Fruit fly (Drosophila melanogaster): ENCODE results near the gene CG7702.

CG7702 gene

DNA sequence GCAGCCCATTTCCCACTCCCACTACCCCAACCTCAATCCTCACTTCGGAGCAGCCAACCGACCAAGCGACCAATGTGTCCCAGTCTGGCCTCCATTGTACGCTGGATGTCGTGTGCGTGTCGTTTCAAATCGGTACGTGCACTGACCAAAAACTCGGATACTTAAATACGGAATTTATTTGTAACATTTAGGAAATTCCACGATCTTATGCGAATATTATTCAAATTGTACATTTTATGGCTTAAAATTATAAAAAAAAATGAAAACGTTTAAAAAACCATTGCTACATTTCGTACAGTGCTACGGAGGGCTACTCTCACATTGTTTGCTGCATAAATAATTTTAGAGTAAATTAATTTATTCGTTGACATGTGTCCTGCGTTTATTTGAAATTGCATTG is 44.6 kb upstream of the CG7702 start (continued):
- peak; percentile 53 for TF ChIP-seq pdm3 (GFP tag; optimal IDR thresholded peaks at IDR 0.05)
- TF ChIP-seq CG8319 (GFP tag; optimal IDR thresholded peaks at IDR 0.05), result no peak
- TF ChIP-seq salr (GFP tag; optimal IDR thresholded peaks at IDR 0.05), result peak in 1 of 2 experiments; percentile 48
- no peak for TF ChIP-seq Hr38 (GFP tag; optimal IDR thresholded peaks at IDR 0.05)
- no peak for TF ChIP-seq fd85E (GFP tag; optimal IDR thresholded peaks at IDR 0.05)
- peak; percentile 81 for TF ChIP-seq CG15336 (GFP tag; IDR thresholded peaks at IDR 0.05)
- TF ChIP-seq CG11294 (GFP tag; IDR thresholded peaks at IDR 0.05), result peak; percentile 42; the same call in 1 of the 2 replicates
- TF ChIP-seq CG10631 (GFP tag; optimal IDR thresholded peaks at IDR 0.05), result peak; percentile 26
- no peak for TF ChIP-seq CG9139 (GFP tag; optimal IDR thresholded peaks at IDR 0.05)
- peak; percentile 75 for TF ChIP-seq CG6276 (GFP tag; optimal IDR thresholded peaks at IDR 0.05)
- no peak for TF ChIP-seq dac (GFP tag; optimal IDR thresholded peaks at IDR 0.05)
- no peak for TF ChIP-seq Ets96B (tag; optimal IDR thresholded peaks at IDR 0.05)
- no peak for TF ChIP-seq CG6808 (GFP tag; optimal IDR thresholded peaks at IDR 0.05)
- TF ChIP-seq Eip78C (GFP tag), result peak; percentile 79
- TF ChIP-seq CG8632 (GFP tag; optimal IDR thresholded peaks at IDR 0.05), result no peak
- no peak for TF ChIP-seq Hr39 (GFP tag; optimal IDR thresholded peaks at IDR 0.05)
- peak; percentile 69 for TF ChIP-seq CG6163 (GFP tag; IDR thresholded peaks at IDR 0.05)
- no peak for TF ChIP-seq Ets21C (GFP tag; optimal IDR thresholded peaks at IDR 0.05)
- peak; percentile 47 for TF ChIP-seq svp (GFP tag)
- no peak for TF ChIP-seq CG11902 (GFP tag; optimal IDR thresholded peaks at IDR 0.05)
- no peak for TF ChIP-seq Eip75B (GFP tag; optimal IDR thresholded peaks at IDR 0.05)
- no peak for TF ChIP-seq vri (GFP tag; optimal IDR thresholded peaks at IDR 0.05)
- TF ChIP-seq dsx (GFP tag; optimal IDR thresholded peaks at IDR 0.05; ENCODE audit: poor library complexity, severe bottlenecking), result no peak
- peak; percentile 32 for TF ChIP-seq acj6 (GFP tag; optimal IDR thresholded peaks at IDR 0.05)
- peak; percentile 10 for TF ChIP-seq CG11762 (GFP tag; optimal IDR thresholded peaks at IDR 0.05; ENCODE audit: insufficient read depth)
- no peak for TF ChIP-seq CG31627 (GFP tag; optimal IDR thresholded peaks at IDR 0.05)
- TF ChIP-seq fkh (GFP tag; optimal IDR thresholded peaks at IDR 0.05), result no peak

DNA sequence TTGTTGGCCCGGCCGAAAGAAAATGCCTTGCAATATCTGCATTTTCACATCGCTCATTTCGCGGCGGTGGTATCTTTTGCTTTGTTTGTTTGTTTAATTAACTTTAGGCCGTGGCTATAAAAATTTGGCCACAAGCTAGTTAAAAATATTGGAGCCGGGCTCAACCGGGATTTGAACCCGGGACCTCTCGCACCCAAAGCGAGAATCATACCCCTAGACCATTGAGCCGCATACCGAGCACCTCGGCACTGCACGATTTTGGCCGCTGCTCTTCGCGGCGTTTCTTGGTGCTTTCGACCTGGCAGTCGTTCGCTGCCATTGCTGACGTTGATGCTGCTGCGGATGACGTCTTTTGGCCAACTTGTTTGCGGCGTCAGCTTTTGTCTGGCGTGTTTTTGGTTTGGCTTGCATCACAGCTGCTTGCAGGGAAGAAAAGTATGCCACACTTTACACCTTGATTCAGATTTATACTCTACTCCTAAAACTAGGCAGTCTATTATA is 40.8 kb upstream of the CG7702 start:
- TF ChIP-seq dac (GFP tag; optimal IDR thresholded peaks at IDR 0.05), result no peak
- 0 out of 3 replicates have a peak, but pooled peaks have one; percentile 10 for TF ChIP-seq CG6163 (GFP tag; IDR thresholded peaks at IDR 0.05)
- TF ChIP-seq CG6276 (GFP tag; optimal IDR thresholded peaks at IDR 0.05), result peak; percentile 2
- TF ChIP-seq CG1621 (tag; optimal IDR thresholded peaks at IDR 0.05), result peak; percentile 10
- TF ChIP-seq svp (GFP tag), result peak; percentile 83
- peak; percentile 13 for TF ChIP-seq dsx (GFP tag; optimal IDR thresholded peaks at IDR 0.05; ENCODE audit: poor library complexity, severe bottlenecking)
- TF ChIP-seq achi (GFP tag; optimal IDR thresholded peaks at IDR 0.05), result no peak
- TF ChIP-seq CG11762 (GFP tag; optimal IDR thresholded peaks at IDR 0.05; ENCODE audit: insufficient read depth), result no peak
- peak; percentile 4 for TF ChIP-seq Eip75B (GFP tag; optimal IDR thresholded peaks at IDR 0.05)
- TF ChIP-seq Eip78C (GFP tag), result peak; percentile 56

DNA sequence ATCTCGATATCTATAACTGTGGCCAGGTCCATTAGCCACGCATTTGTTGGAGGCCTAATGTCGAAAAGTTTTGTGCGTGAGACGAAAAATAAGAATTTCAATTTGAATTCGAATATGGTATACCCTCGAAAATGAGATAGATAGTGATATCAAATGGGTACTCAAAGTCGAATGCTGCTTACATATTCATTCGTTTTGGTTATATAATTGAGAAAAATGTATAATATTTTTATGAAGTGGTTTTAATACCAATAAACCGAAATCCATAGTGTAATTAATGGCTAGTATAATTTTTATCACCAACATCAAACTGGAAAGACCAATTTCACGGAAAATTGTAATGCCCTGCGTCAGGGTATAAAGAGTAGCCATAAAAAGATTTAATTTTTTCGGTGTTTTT is 36.1 kb upstream of the CG7702 start:
- TF ChIP-seq Sox102F (GFP tag; optimal IDR thresholded peaks at IDR 0.05) (peak; percentile 8), OdsH (GFP tag; optimal IDR thresholded peaks at IDR 0.05) (peak; percentile 18), CG11294 (GFP tag; IDR thresholded peaks at IDR 0.05) (0 out of 2 replicates have a peak, but pooled peaks have one; percentile 23), fd85E (GFP tag; optimal IDR thresholded peaks at IDR 0.05) (no peak), net (GFP tag; optimal IDR thresholded peaks at IDR 0.05) (peak; percentile 24), CG32006 (GFP tag; optimal IDR thresholded peaks at IDR 0.05) (peak; percentile 33), CG4318 (GFP tag; optimal IDR thresholded peaks at IDR 0.05) (peak; percentile 18), Eip78C (GFP tag) (peak; percentile 60), CG8119 (GFP tag; IDR thresholded peaks at IDR 0.05) (peak; percentile 60; the same call in 2 of the 3 replicates), Met (GFP tag; optimal IDR thresholded peaks at IDR 0.05) (peak; percentile 9), eg (GFP tag; IDR thresholded peaks at IDR 0.05) (0 out of 3 replicates have a peak, but pooled peaks have one; percentile 47), CG3919 (GFP tag; optimal IDR thresholded peaks at IDR 0.05) (no peak), CG6276 (GFP tag; optimal IDR thresholded peaks at IDR 0.05) (peak; percentile 61), CG15336 (GFP tag; IDR thresholded peaks at IDR 0.05) (0 out of 2 replicates have a peak, but pooled peaks have one; percentile 57), Hr4 (GFP tag; optimal IDR thresholded peaks at IDR 0.05) (peak; percentile 52), vri (GFP tag; optimal IDR thresholded peaks at IDR 0.05) (no peak)
